Worm (Caenorhabditis elegans) whole organism, late embryonic: Measurements from ENCODE around the gene irld-65.

Experiments used
- C08G9.2 ChIP-seq: sonication (generic microtip); optimal IDR thresholded peaks from 2 replicates; lab custom pipeline; 2016; ENCODE audit warnings: mild to moderate bottlenecking, missing genetic modification characterization, moderate library complexity, missing compliant biosample characterization
- F13H6.1 ChIP-seq: sonication (generic microtip); optimal IDR thresholded peaks from 2 replicates; lab custom pipeline; 2016; ENCODE audit warnings: missing genetic modification characterization, missing compliant biosample characterization
- T23F11.4 ChIP-seq: fragments of 200-800 bp; sonication (Bioruptor generic); optimal IDR thresholded peaks from 2 replicates; lab custom pipeline; 2018; ENCODE audit warnings: mild to moderate bottlenecking, missing genetic modification characterization, missing compliant biosample characterization
- Y22D7AL.16 ChIP-seq: sonication (generic microtip); optimal IDR thresholded peaks from 2 replicates; lab custom pipeline; 2016; ENCODE audit warnings: missing genetic modification characterization, missing compliant biosample characterization
- ama-1 ChIP-seq: fragments of 150-350 bp; optimal IDR thresholded peaks from 2 replicates; lab custom pipeline; 2014
- ceh-2 ChIP-seq: sonication (generic microtip); optimal IDR thresholded peaks from 2 replicates; lab custom pipeline; 2016; ENCODE audit warnings: missing genotype, missing genetic modification characterization, missing compliant biosample characterization
- ceh-22 ChIP-seq: sonication (generic microtip); optimal IDR thresholded peaks from 2 replicates; lab custom pipeline; 2017; ENCODE audit warnings: missing biosample characterization, missing genetic modification characterization
- ceh-24 ChIP-seq: sonication (generic microtip); optimal IDR thresholded peaks from 2 replicates; lab custom pipeline; 2016; ENCODE audit warnings: mild to moderate bottlenecking, missing genetic modification characterization, missing compliant biosample characterization
- ceh-31 ChIP-seq: sonication (generic microtip); optimal IDR thresholded peaks from 2 replicates; lab custom pipeline; 2016; ENCODE audit warnings: missing genetic modification characterization, missing compliant biosample characterization
- ceh-45 ChIP-seq: fragments of 200-800 bp; sonication (Bioruptor generic); IDR thresholded peaks from 2 replicates; pipeline ENCODE4 v1.3.6; 2022; ENCODE audit warnings: missing genetic modification reagents, missing genetic modification characterization, missing compliant biosample characterization
- ceh-48 ChIP-seq: sonication (generic microtip); optimal IDR thresholded peaks from 2 replicates; lab custom pipeline; 2016; ENCODE audit warnings: missing genetic modification characterization, inconsistent platforms, missing compliant biosample characterization
- ceh-6 ChIP-seq: fragments of 200-800 bp; sonication (Bioruptor generic); optimal IDR thresholded peaks from 2 replicates; lab custom pipeline; 2018; ENCODE audit warnings: mild to moderate bottlenecking, missing genetic modification characterization, missing compliant biosample characterization
- ceh-9 ChIP-seq: sonication (generic microtip); optimal IDR thresholded peaks from 2 replicates; lab custom pipeline; 2016; ENCODE audit warnings: mild to moderate bottlenecking, missing genetic modification characterization, inconsistent platforms, missing compliant biosample characterization
- che-1 ChIP-seq: sonication (generic microtip); optimal IDR thresholded peaks from 2 replicates; lab custom pipeline; 2016; ENCODE audit warnings: mild to moderate bottlenecking, missing genetic modification characterization, missing compliant biosample characterization
- dmd-4 ChIP-seq: sonication (generic microtip); optimal IDR thresholded peaks from 2 replicates; lab custom pipeline; 2016; ENCODE audit warnings: borderline replicate concordance, missing genetic modification characterization, missing compliant biosample characterization
- dve-1 ChIP-seq: sonication (generic microtip); optimal IDR thresholded peaks from 2 replicates; lab custom pipeline; 2017; ENCODE audit warnings: antibody characterized with exemption, mild to moderate bottlenecking, missing genetic modification characterization, missing compliant biosample characterization
- elt-2 ChIP-seq: sonication (generic microtip); optimal IDR thresholded peaks from 2 replicates; lab custom pipeline; 2016; ENCODE audit warnings: missing genetic modification reagents, missing genetic modification characterization, missing compliant biosample characterization
- elt-4 ChIP-seq: sonication (generic microtip); optimal IDR thresholded peaks from 2 replicates; lab custom pipeline; 2016; ENCODE audit warnings: missing genetic modification characterization, missing compliant biosample characterization
- ets-4 ChIP-seq: sonication (generic microtip); optimal IDR thresholded peaks from 2 replicates; lab custom pipeline; 2016; ENCODE audit warnings: missing genetic modification characterization, missing compliant biosample characterization
- fax-1 ChIP-seq: sonication (generic microtip); optimal IDR thresholded peaks from 2 replicates; lab custom pipeline; 2016; ENCODE audit warnings: missing genotype, missing genetic modification characterization, missing compliant biosample characterization
- fkh-6 ChIP-seq: sonication (generic microtip); optimal IDR thresholded peaks from 2 replicates; lab custom pipeline; 2016; ENCODE audit warnings: missing genetic modification characterization, missing compliant biosample characterization
- gmeb-2 ChIP-seq: sonication (generic microtip); optimal IDR thresholded peaks from 2 replicates; lab custom pipeline; 2016; ENCODE audit warnings: missing genetic modification characterization, inconsistent platforms, missing compliant biosample characterization
- hlh-13 ChIP-seq: fragments of 200-800 bp; sonication (Bioruptor generic); optimal IDR thresholded peaks from 2 replicates; lab custom pipeline; 2018; ENCODE audit warnings: mild to moderate bottlenecking, missing genetic modification characterization, missing compliant biosample characterization
- hlh-15 ChIP-seq: sonication (generic microtip); optimal IDR thresholded peaks from 2 replicates; lab custom pipeline; 2016; ENCODE audit warnings: missing genetic modification characterization, missing compliant biosample characterization
- lin-11 ChIP-seq: fragments of 200-800 bp; sonication (Bioruptor generic); optimal IDR thresholded peaks from 2 replicates; lab custom pipeline; 2018; ENCODE audit warnings: mild to moderate bottlenecking, missing genetic modification characterization, missing compliant biosample characterization
- nfya-1 ChIP-seq: sonication (generic microtip); optimal IDR thresholded peaks from 2 replicates; lab custom pipeline; 2017; ENCODE audit warnings: missing genetic modification characterization, mild to moderate bottlenecking, missing compliant biosample characterization, antibody characterized with exemption, moderate library complexity
- nhr-11 ChIP-seq: fragments of 150-350 bp; optimal IDR thresholded peaks from 2 replicates; lab custom pipeline; 2014; ENCODE audit warnings: missing biosample characterization, missing genetic modification characterization
- nhr-232 ChIP-seq: sonication (generic microtip); optimal IDR thresholded peaks from 2 replicates; lab custom pipeline; 2016; ENCODE audit warnings: missing genetic modification characterization, missing compliant biosample characterization
- npax-4 ChIP-seq: sonication (generic microtip); optimal IDR thresholded peaks from 2 replicates; lab custom pipeline; 2016; ENCODE audit warnings: missing genetic modification characterization, missing compliant biosample characterization
- odd-2 ChIP-seq: sonication (generic microtip); optimal IDR thresholded peaks from 2 replicates; lab custom pipeline; 2017; ENCODE audit warnings: antibody characterized with exemption, mild to moderate bottlenecking, missing genetic modification characterization, missing compliant biosample characterization
- pag-3 ChIP-seq: sonication (generic microtip); optimal IDR thresholded peaks from 2 replicates; lab custom pipeline; 2016; ENCODE audit warnings: missing compliant biosample characterization, missing genetic modification characterization, borderline replicate concordance
- pat-9 ChIP-seq: fragments of 200-800 bp; sonication (Bioruptor generic); optimal IDR thresholded peaks from 2 replicates; lab custom pipeline; 2018; ENCODE audit warnings: mild to moderate bottlenecking, missing genetic modification characterization, moderate library complexity, missing compliant biosample characterization
- pax-1 ChIP-seq: fragments of 150-350 bp; optimal IDR thresholded peaks from 2 replicates; lab custom pipeline; 2014; ENCODE audit warnings: missing biosample characterization, missing genetic modification characterization
- pqm-1 ChIP-seq: sonication (generic microtip); optimal IDR thresholded peaks from 2 replicates; lab custom pipeline; 2016; ENCODE audit warnings: missing genetic modification characterization, missing compliant biosample characterization
- ref-2 ChIP-seq: sonication (generic microtip); optimal IDR thresholded peaks from 2 replicates; lab custom pipeline; 2016; ENCODE audit warnings: missing genetic modification characterization, missing compliant biosample characterization
- rnt-1 ChIP-seq: sonication (generic microtip); optimal IDR thresholded peaks from 2 replicates; lab custom pipeline; 2016; ENCODE audit warnings: missing genetic modification characterization, missing compliant biosample characterization
- sdc-2 ChIP-seq: sonication (generic microtip); optimal IDR thresholded peaks from 2 replicates; lab custom pipeline; 2016; ENCODE audit warnings: missing genotype, missing genetic modification characterization, missing compliant biosample characterization
- sox-2 ChIP-seq: fragments of 200-800 bp; sonication (Bioruptor generic); IDR thresholded peaks from 2 replicates; pipeline ENCODE4 v1.3.6; 2022; ENCODE audit warnings: missing genetic modification reagents, missing genetic modification characterization, missing compliant biosample characterization
- sox-4 ChIP-seq: sonication (generic microtip); optimal IDR thresholded peaks from 2 replicates; lab custom pipeline; 2017; ENCODE audit warnings: mild to moderate bottlenecking, missing genetic modification characterization, inconsistent platforms, missing compliant biosample characterization
- syd-9 ChIP-seq: sonication (generic microtip); optimal IDR thresholded peaks from 2 replicates; lab custom pipeline; 2016; ENCODE audit warnings: mild to moderate bottlenecking, missing genetic modification characterization, moderate library complexity, missing compliant biosample characterization
- tbx-2 ChIP-seq: sonication (generic microtip); optimal IDR thresholded peaks from 2 replicates; lab custom pipeline; 2016; ENCODE audit warnings: missing genetic modification characterization, missing compliant biosample characterization
- tbx-7 ChIP-seq: sonication (generic microtip); optimal IDR thresholded peaks from 2 replicates; lab custom pipeline; 2016; ENCODE audit warnings: missing genotype, missing genetic modification characterization, missing compliant biosample characterization
- ttx-3 ChIP-seq: sonication (generic microtip); optimal IDR thresholded peaks from 2 replicates; lab custom pipeline; 2016; ENCODE audit warnings: missing genetic modification reagents, missing genetic modification characterization, missing compliant biosample characterization
- unc-3 ChIP-seq, 2 experiments: fragments of 200-800 bp in 1 of 2; sonication (Bioruptor generic) in 1 of 2; sonication (generic microtip) in 1 of 2; conservative IDR thresholded peaks in 1 of 2; optimal IDR thresholded peaks in 1 of 2; 2 replicates each; pipeline versions ENCODE4 v1.3.6 to Lab custom; 2016 to 2022; ENCODE audit warnings: missing compliant biosample characterization in 2 of 2, missing genetic modification characterization in 2 of 2, missing genetic modification reagents in 1 of 2
- unc-42 ChIP-seq: sonication (generic microtip); optimal IDR thresholded peaks from 2 replicates; lab custom pipeline; 2016; ENCODE audit warnings: missing genotype, missing genetic modification characterization, missing compliant biosample characterization
- unc-86 ChIP-seq: sonication (generic microtip); optimal IDR thresholded peaks from 2 replicates; lab custom pipeline; 2016; ENCODE audit warnings: missing genetic modification characterization, missing compliant biosample characterization
- ztf-16 ChIP-seq: sonication (generic microtip); optimal IDR thresholded peaks from 2 replicates; lab custom pipeline; 2017; ENCODE audit warnings: missing genetic modification characterization, missing compliant biosample characterization

irld-65 gene

ce11 chrII:2973940-2974402 is 36.2 kb upstream of the irld-65 start (continued):
- 0 out of 2 replicates have a peak, but pooled peaks have one; percentile 4 for TF ChIP-seq unc-3 (GFP tag; conservative IDR thresholded peaks at IDR 0.05; lab: Robert Waterston, UW)
- no peak for TF ChIP-seq unc-3 (tag; optimal IDR thresholded peaks at IDR 0.05; lab: Kevin White, UChicago)
- TF ChIP-seq pax-1: peak; percentile 40
- TF ChIP-seq ref-2 (tag; lab: Kevin White, UChicago): no peak
- peak; percentile 79 for TF ChIP-seq ceh-31 (tag; lab: Kevin White, UChicago)
- no peak for TF ChIP-seq che-1 (tag; lab: Kevin White, UChicago)
- TF ChIP-seq C08G9.2 (tag; lab: Kevin White, UChicago): no peak
- TF ChIP-seq ttx-3: peak; percentile 38
- TF ChIP-seq sdc-2 (tag; lab: Kevin White, UChicago): no peak
- TF ChIP-seq sox-2: no peak; the same call in 1 of the 2 replicates
- no peak for TF ChIP-seq fax-1
- no peak for TF ChIP-seq hlh-13 (GFP tag; lab: Kevin White, UChicago)
- TF ChIP-seq tbx-7: no peak
- TF ChIP-seq ztf-16 (tag; lab: Kevin White, UChicago): peak; percentile 18
- TF ChIP-seq ceh-45: no peak
- TF ChIP-seq rnt-1 (tag; lab: Kevin White, UChicago): no peak
- TF ChIP-seq ama-1 (lab: Kevin White, UChicago): no peak
- no peak for TF ChIP-seq elt-2 (tag; lab: Kevin White, UChicago)
- TF ChIP-seq elt-4: no peak
- TF ChIP-seq pqm-1: no peak
- TF ChIP-seq ceh-24: no peak
- no peak for TF ChIP-seq ceh-48 (tag; lab: Kevin White, UChicago)
- no peak for TF ChIP-seq Y22D7AL.16 (tag; lab: Kevin White, UChicago)
- TF ChIP-seq dve-1 (tag; lab: Kevin White, UChicago): peak; percentile 69
- TF ChIP-seq nhr-11: no peak
- no peak for TF ChIP-seq syd-9
- no peak for TF ChIP-seq odd-2 (tag; lab: Kevin White, UChicago)
- peak; percentile 31 for TF ChIP-seq unc-86
- TF ChIP-seq nhr-232: no peak
- TF ChIP-seq lin-11 (tag; lab: Kevin White, UChicago): no peak
- TF ChIP-seq pat-9: peak; percentile 42
- no peak for TF ChIP-seq ceh-2 (tag; lab: Kevin White, UChicago)
- TF ChIP-seq unc-42: no peak
- TF ChIP-seq pag-3 (tag; lab: Kevin White, UChicago): no peak
- no peak for TF ChIP-seq gmeb-2 (tag; lab: Kevin White, UChicago)
- peak; percentile 78 for TF ChIP-seq nfya-1 (tag; lab: Kevin White, UChicago)
- peak; percentile 31 for TF ChIP-seq ceh-22 (tag; lab: Kevin White, UChicago)
- no peak for TF ChIP-seq ceh-6 (GFP tag; lab: Kevin White, UChicago)
- TF ChIP-seq npax-4 (tag; lab: Kevin White, UChicago): no peak
- peak; percentile 35 for TF ChIP-seq tbx-2 (tag; lab: Kevin White, UChicago)
- TF ChIP-seq ceh-9 (tag; lab: Kevin White, UChicago): no peak
- no peak for TF ChIP-seq ets-4 (tag; lab: Kevin White, UChicago)
- no peak for TF ChIP-seq dmd-4 (tag; lab: Kevin White, UChicago)
- TF ChIP-seq, all 69 proteins: peak for 20

- no peak for TF ChIP-seq fkh-6 (tag; lab: Kevin White, UChicago)
- no peak for TF ChIP-seq sdc-2 (tag; lab: Kevin White, UChicago)
- TF ChIP-seq ceh-48 (tag; lab: Kevin White, UChicago): no peak
- no peak for TF ChIP-seq T23F11.4 (GFP tag; lab: Kevin White, UChicago)
- no peak for TF ChIP-seq F13H6.1 (tag; lab: Kevin White, UChicago)
- no peak for TF ChIP-seq sox-4 (tag; lab: Kevin White, UChicago)
- TF ChIP-seq hlh-15 (tag; lab: Kevin White, UChicago): no peak
- TF ChIP-seq lin-11 (tag; lab: Kevin White, UChicago): no peak
- TF ChIP-seq ceh-45: no peak
- TF ChIP-seq C08G9.2 (tag; lab: Kevin White, UChicago): no peak
- TF ChIP-seq ceh-2 (tag; lab: Kevin White, UChicago): no peak
- no peak for TF ChIP-seq dve-1 (tag; lab: Kevin White, UChicago)
- no peak for TF ChIP-seq pag-3 (tag; lab: Kevin White, UChicago)
Measured at ce11 chrII:2967064-2967463, 29.3 kb upstream of the irld-65 start.
